Worm (Caenorhabditis elegans) whole organism, L3 larva: ENCODE results near the gene F28H6.7.

Experiments used
- R02D3.7 ChIP-seq: fragments of 150-350 bp; optimal IDR thresholded peaks from 2 replicates; lab custom pipeline; 2014; ENCODE audit warnings: missing biosample characterization, missing genetic modification characterization
- ZK546.5 ChIP-seq: sonication (generic microtip); optimal IDR thresholded peaks from 2 replicates; lab custom pipeline; 2017; ENCODE audit warnings: missing biosample characterization, missing genetic modification characterization
- aly-2 ChIP-seq: fragments of 150-350 bp; optimal IDR thresholded peaks from 2 replicates; lab custom pipeline; 2014; ENCODE audit warnings: missing biosample characterization, missing genetic modification characterization
- ama-1 ChIP-seq: fragments of 150-350 bp; optimal IDR thresholded peaks from 2 replicates; lab custom pipeline; 2018
- ceh-16 ChIP-seq: sonication (generic microtip); optimal IDR thresholded peaks from 2 replicates; lab custom pipeline; 2017; ENCODE audit warnings: missing biosample characterization, missing genetic modification characterization
- ceh-28 ChIP-seq: fragments of 150-350 bp; optimal IDR thresholded peaks from 2 replicates; lab custom pipeline; 2014; ENCODE audit warnings: missing biosample characterization, missing genetic modification reagents, missing genetic modification characterization
- ceh-82 ChIP-seq: fragments of 150-350 bp; optimal IDR thresholded peaks from 2 replicates; lab custom pipeline; 2014; ENCODE audit warnings: missing biosample characterization, missing genetic modification characterization
- ceh-9 ChIP-seq: sonication (generic microtip); optimal IDR thresholded peaks from 2 replicates; lab custom pipeline; 2018; ENCODE audit warnings: missing biosample characterization, missing genetic modification characterization
- daf-12 ChIP-seq: fragments of 150-350 bp; optimal IDR thresholded peaks from 2 replicates; lab custom pipeline; 2014; ENCODE audit warnings: missing biosample characterization, missing genetic modification reagents, missing genetic modification characterization
- egl-27 ChIP-seq: sonication (generic microtip); optimal IDR thresholded peaks from 4 replicates; lab custom pipeline; 2017; ENCODE audit warnings: missing biosample characterization, missing genetic modification reagents, missing genetic modification characterization
- egl-5 ChIP-seq: fragments of 150-350 bp; optimal IDR thresholded peaks from 2 replicates; lab custom pipeline; 2017; ENCODE audit warnings: missing biosample characterization, missing genetic modification reagents, missing genetic modification characterization, inconsistent platforms
- elt-1 ChIP-seq: fragments of 150-350 bp; optimal IDR thresholded peaks from 2 replicates; lab custom pipeline; 2014; ENCODE audit warnings: missing biosample characterization, missing genetic modification characterization
- elt-2 ChIP-seq: sonication (generic microtip); optimal IDR thresholded peaks from 2 replicates; lab custom pipeline; 2016; ENCODE audit warnings: missing genetic modification reagents, mild to moderate bottlenecking, missing genetic modification characterization, missing compliant biosample characterization
- elt-3 ChIP-seq, 3 experiments: fragments of 150-350 bp in 1 of 3; sonication (generic microtip) in 2 of 3; optimal IDR thresholded peaks; 2 replicates in 2 of 3; 4 replicates in 1 of 3; lab custom pipeline; 2014 to 2017; ENCODE audit warnings: missing biosample characterization in 3 of 3, missing genetic modification characterization in 3 of 3
- eor-1 ChIP-seq, 2 experiments: fragments of 150-350 bp; optimal IDR thresholded peaks; 2 replicates each; lab custom pipeline; 2014 to 2018; ENCODE audit warnings: missing biosample characterization in 2 of 2, missing genetic modification characterization in 2 of 2
- fkh-10 ChIP-seq: sonication (generic microtip); optimal IDR thresholded peaks from 2 replicates; lab custom pipeline; 2017; ENCODE audit warnings: missing biosample characterization, missing genetic modification reagents, missing genetic modification characterization
- fkh-2 ChIP-seq: fragments of 150-350 bp; optimal IDR thresholded peaks from 2 replicates; lab custom pipeline; 2014; ENCODE audit warnings: missing biosample characterization, missing genetic modification reagents, missing genetic modification characterization
- fos-1 ChIP-seq: fragments of 150-350 bp; optimal IDR thresholded peaks from 2 replicates; lab custom pipeline; 2014; ENCODE audit warnings: missing biosample characterization, missing genetic modification characterization
- hmg-11 ChIP-seq: sonication (generic microtip); optimal IDR thresholded peaks from 2 replicates; lab custom pipeline; 2016; ENCODE audit warnings: missing genetic modification characterization, missing compliant biosample characterization
- jun-1 ChIP-seq: fragments of 150-350 bp; optimal IDR thresholded peaks from 2 replicates; lab custom pipeline; 2014; ENCODE audit warnings: missing biosample characterization, missing genetic modification reagents, missing genetic modification characterization
- lin-15B ChIP-seq: fragments of 150-350 bp; optimal IDR thresholded peaks from 2 replicates; lab custom pipeline; 2014; ENCODE audit warnings: missing biosample characterization, missing genetic modification characterization
- lin-39 ChIP-seq: fragments of 150-350 bp; optimal IDR thresholded peaks from 2 replicates; lab custom pipeline; 2018; ENCODE audit warnings: missing biosample characterization, missing genetic modification reagents, missing genetic modification characterization
- lsy-12 ChIP-seq: sonication (generic microtip); optimal IDR thresholded peaks from 2 replicates; lab custom pipeline; 2016; ENCODE audit warnings: mild to moderate bottlenecking, missing genetic modification characterization, missing compliant biosample characterization
- mdl-1 ChIP-seq: fragments of 150-350 bp; optimal IDR thresholded peaks from 2 replicates; lab custom pipeline; 2014; ENCODE audit warnings: missing biosample characterization, missing genetic modification characterization
- mml-1 ChIP-seq: fragments of 150-350 bp; sonication (generic microtip); optimal IDR thresholded peaks from 3 replicates; lab custom pipeline; 2014; ENCODE audit warnings: missing biosample characterization, missing genetic modification characterization
- nfya-1 ChIP-seq: sonication (generic microtip); optimal IDR thresholded peaks from 2 replicates; lab custom pipeline; 2017; ENCODE audit warnings: missing genetic modification characterization, mild to moderate bottlenecking, missing compliant biosample characterization, antibody characterized with exemption, moderate library complexity; ENCODE audit not compliant: insufficient read depth
- nhr-11 ChIP-seq: fragments of 150-350 bp; optimal IDR thresholded peaks from 2 replicates; lab custom pipeline; 2014; ENCODE audit warnings: missing biosample characterization, missing genetic modification characterization
- nhr-12 ChIP-seq: fragments of 150-350 bp; optimal IDR thresholded peaks from 2 replicates; lab custom pipeline; 2014; ENCODE audit warnings: missing biosample characterization, missing genetic modification characterization
- nhr-23 ChIP-seq: fragments of 150-350 bp; optimal IDR thresholded peaks from 2 replicates; lab custom pipeline; 2014; ENCODE audit warnings: missing biosample characterization, missing genetic modification reagents, missing genetic modification characterization
- nhr-237 ChIP-seq: fragments of 150-350 bp; optimal IDR thresholded peaks from 2 replicates; lab custom pipeline; 2014; ENCODE audit warnings: missing biosample characterization, missing genetic modification characterization
- nhr-25 ChIP-seq: sonication (generic microtip); optimal IDR thresholded peaks from 2 replicates; lab custom pipeline; 2017; ENCODE audit warnings: missing biosample characterization, missing genetic modification characterization
- nhr-28 ChIP-seq: fragments of 150-350 bp; optimal IDR thresholded peaks from 2 replicates; lab custom pipeline; 2014; ENCODE audit warnings: missing biosample characterization, missing genetic modification characterization
- nhr-43 ChIP-seq: sonication (generic microtip); optimal IDR thresholded peaks from 2 replicates; lab custom pipeline; 2016; ENCODE audit warnings: mild to moderate bottlenecking, missing genetic modification characterization, missing compliant biosample characterization; ENCODE audit not compliant: poor library complexity, severe bottlenecking
- nhr-67 ChIP-seq: fragments of 150-350 bp; optimal IDR thresholded peaks from 2 replicates; lab custom pipeline; 2014; ENCODE audit warnings: missing biosample characterization, missing genetic modification characterization
- nhr-76 ChIP-seq: fragments of 150-350 bp; sonication (generic microtip); optimal IDR thresholded peaks from 5 replicates; lab custom pipeline; 2014; ENCODE audit warnings: missing biosample characterization, missing genetic modification characterization
- nhr-77 ChIP-seq: fragments of 150-350 bp; optimal IDR thresholded peaks from 2 replicates; lab custom pipeline; 2014; ENCODE audit warnings: missing biosample characterization, missing genetic modification characterization
- pha-4 ChIP-seq: fragments of 150-350 bp; optimal IDR thresholded peaks from 2 replicates; lab custom pipeline; 2014; ENCODE audit warnings: missing biosample characterization, missing genetic modification reagents, missing genetic modification characterization
- pqm-1 ChIP-seq: fragments of 150-350 bp; optimal IDR thresholded peaks from 2 replicates; lab custom pipeline; 2017; ENCODE audit warnings: missing biosample characterization, missing genetic modification characterization, inconsistent platforms
- sea-2 ChIP-seq: fragments of 150-350 bp; sonication (generic microtip); optimal IDR thresholded peaks from 4 replicates; lab custom pipeline; 2014; ENCODE audit warnings: missing biosample characterization, missing genetic modification reagents, missing genetic modification characterization
- skn-1 ChIP-seq: fragments of 150-350 bp; optimal IDR thresholded peaks from 2 replicates; lab custom pipeline; 2014; ENCODE audit warnings: missing biosample characterization, missing genetic modification characterization
- snpc-4 ChIP-seq: fragments of 150-350 bp; optimal IDR thresholded peaks from 2 replicates; lab custom pipeline; 2014; ENCODE audit warnings: missing biosample characterization, missing genetic modification characterization
- tbx-2 ChIP-seq: sonication (generic microtip); optimal IDR thresholded peaks from 2 replicates; lab custom pipeline; 2016; ENCODE audit warnings: mild to moderate bottlenecking, missing genetic modification characterization, missing compliant biosample characterization
- unc-39 ChIP-seq: sonication (generic microtip); optimal IDR thresholded peaks from 4 replicates; lab custom pipeline; 2017; ENCODE audit warnings: missing biosample characterization, missing genetic modification characterization
- unc-62 ChIP-seq: fragments of 150-350 bp; sonication (generic microtip); optimal IDR thresholded peaks from 4 replicates; lab custom pipeline; 2014; ENCODE audit warnings: missing biosample characterization, missing genetic modification reagents, missing genetic modification characterization
- zag-1 ChIP-seq: fragments of 150-350 bp; optimal IDR thresholded peaks from 2 replicates; lab custom pipeline; 2014; ENCODE audit warnings: missing biosample characterization, missing genetic modification characterization
- ztf-11 ChIP-seq: fragments of 150-350 bp; optimal IDR thresholded peaks from 2 replicates; lab custom pipeline; 2014; ENCODE audit warnings: missing biosample characterization, missing genetic modification characterization
- ztf-4 ChIP-seq: fragments of 150-350 bp; optimal IDR thresholded peaks from 2 replicates; lab custom pipeline; 2014; ENCODE audit warnings: missing biosample characterization, missing genetic modification characterization

Gene F28H6.7

ce11 chrX:14090990-14091389 lies 24.9 kb upstream of the F28H6.7 start:
- no peak for TF ChIP-seq nhr-25 (tag; lab: Kevin White, UChicago)

- no peak for TF ChIP-seq elt-1 (tag; lab: Kevin White, UChicago)
- peak; percentile 22 for TF ChIP-seq nfya-1 (tag; lab: Kevin White, UChicago)
- TF ChIP-seq elt-2 (tag; lab: Kevin White, UChicago) = no peak
- peak; percentile 11 for TF ChIP-seq hmg-11
Observed at ce11 chrX:14098618-14099118, 17.2 kb upstream of the F28H6.7 start, which contains the start of gene F16B12.4. TSS of gene F16B12.4 (minus strand) at chrX:14098668.

- TF ChIP-seq lin-39 (tag; lab: Kevin White, UChicago) (peak; percentile 47), nfya-1 (tag; lab: Kevin White, UChicago) (peak; percentile 84), nhr-67 (tag; lab: Kevin White, UChicago) (no peak), ztf-4 (no peak), ceh-9 (tag; lab: Kevin White, UChicago) (no peak), fkh-10 (GFP tag; lab: Kevin White, UChicago) (no peak), skn-1 (tag; lab: Kevin White, UChicago) (peak; percentile 65), lin-15B (peak; percentile 92), nhr-23 (peak; percentile 69), nhr-43 (peak; percentile 37), egl-27 (tag; lab: Kevin White, UChicago) (no peak), mdl-1 (tag; lab: Kevin White, UChicago) (no peak), nhr-11 (tag; lab: Kevin White, UChicago) (no peak), tbx-2 (tag; lab: Kevin White, UChicago) (peak; percentile 51), eor-1 (tag; optimal IDR thresholded peaks at IDR 0.05; lab: Kevin White, UChicago) (no peak), lsy-12 (tag; lab: Kevin White, UChicago) (peak; percentile 2), pqm-1 (tag; lab: Kevin White, UChicago) (peak; percentile 43), nhr-76 (tag; lab: Kevin White, UChicago) (no peak), jun-1 (tag; lab: Kevin White, UChicago) (peak; percentile 47), elt-2 (tag; lab: Kevin White, UChicago) (peak; percentile 64), nhr-12 (no peak), ceh-16 (no peak), daf-12 (no peak), mml-1 (no peak), unc-39 (tag; lab: Kevin White, UChicago) (no peak), snpc-4 (tag; lab: Kevin White, UChicago) (peak; percentile 54), nhr-77 (tag; lab: Kevin White, UChicago) (no peak), sea-2 (GFP tag; lab: Kevin White, UChicago) (no peak), zag-1 (tag; lab: Kevin White, UChicago) (no peak), pha-4 (peak; percentile 89), elt-3 (tag; optimal IDR thresholded peaks at IDR 0.05; lab: Kevin White, UChicago) (no peak), ceh-28 (peak; percentile 17), aly-2 (tag; lab: Kevin White, UChicago) (no peak), hmg-11 (peak; percentile 63), egl-5 (tag; lab: Kevin White, UChicago) (no peak), nhr-28 (tag; lab: Kevin White, UChicago) (no peak), ZK546.5 (tag; lab: Kevin White, UChicago) (no peak), fos-1 (tag; lab: Kevin White, UChicago) (no peak), unc-62 (GFP tag; lab: Kevin White, UChicago) (no peak), ztf-11 (tag; lab: Kevin White, UChicago) (no peak), ama-1 (lab: Kevin White, UChicago) (peak; percentile 38), nhr-237 (no peak), nhr-25 (tag; lab: Kevin White, UChicago) (peak; percentile 80), elt-1 (tag; lab: Kevin White, UChicago) (peak; percentile 23), R02D3.7 (no peak), ceh-82 (no peak), fkh-2 (tag; lab: Kevin White, UChicago) (no peak)
- TF ChIP-seq, all 47 proteins: peak for 18
Observed at ce11 chrX:14101986-14102385, 13.9 kb upstream of the F28H6.7 start, which contains the start of gene F16B12.6. TSS of gene F16B12.6 (plus strand) at chrX:14102316.
